Worm (Caenorhabditis elegans): ENCODE data around the gene cylc-1.

DNA sequence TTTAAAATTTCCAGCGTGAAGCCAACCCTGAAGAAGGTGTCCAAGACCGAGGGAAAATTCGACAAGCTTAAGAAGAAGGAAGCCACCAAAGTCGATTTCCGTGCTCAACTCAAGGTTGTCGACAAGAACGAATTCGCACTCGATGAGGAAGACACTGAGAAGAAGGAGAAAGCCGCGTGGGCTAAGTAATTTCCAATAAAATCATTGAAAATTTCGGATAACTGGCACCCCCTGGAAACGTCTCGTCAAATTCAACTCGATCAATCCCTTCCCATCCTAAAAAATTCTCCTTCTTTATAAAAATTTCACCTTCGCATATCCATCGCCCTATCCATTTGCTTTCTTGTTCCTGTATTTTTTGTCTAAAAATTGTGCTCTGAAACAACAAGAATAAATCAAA lies 18.9 kb downstream of the cylc-1 start:
- TF ChIP-seq ceh-82 (tag; optimal IDR thresholded peaks at IDR 0.05) = no peak
- no peak for TF ChIP-seq unc-39 (tag; optimal IDR thresholded peaks at IDR 0.05)
- no peak for TF ChIP-seq pqm-1 (tag; optimal IDR thresholded peaks at IDR 0.05)
- no peak for TF ChIP-seq ztf-11 (tag; optimal IDR thresholded peaks at IDR 0.05)
- TF ChIP-seq ceh-62 (tag; optimal IDR thresholded peaks at IDR 0.05) = no peak
- TF ChIP-seq ces-1 (GFP tag; optimal IDR thresholded peaks at IDR 0.05) = no peak

All from whole organism, L4 larva.